Fruit fly (Drosophila melanogaster) whole organism, larva: ENCODE results near the gene CG5727.

ENCODE experiments used
- noc ChIP-seq: fragments of 200-800 bp; sonication (Bioruptor generic); optimal IDR thresholded peaks from 3 replicates; lab custom pipeline; 2019; ENCODE audit warnings: missing biosample characterization, mild to moderate bottlenecking, missing genetic modification characterization, moderate library complexity

The CG5727 gene

dm6 chr2L:10172402-10172801 lies 38.1 kb downstream of the CG5727 start, which contains the start of gene CG13137:
Gene CG13137 (plus strand): TSS chr2L:10172702.
- no peak for TF ChIP-seq noc (tag; lab: Kevin White, UChicago)
